Worm (Caenorhabditis elegans): Measurements from ENCODE around the gene srlf-14.

Gene srlf-14

DNA sequence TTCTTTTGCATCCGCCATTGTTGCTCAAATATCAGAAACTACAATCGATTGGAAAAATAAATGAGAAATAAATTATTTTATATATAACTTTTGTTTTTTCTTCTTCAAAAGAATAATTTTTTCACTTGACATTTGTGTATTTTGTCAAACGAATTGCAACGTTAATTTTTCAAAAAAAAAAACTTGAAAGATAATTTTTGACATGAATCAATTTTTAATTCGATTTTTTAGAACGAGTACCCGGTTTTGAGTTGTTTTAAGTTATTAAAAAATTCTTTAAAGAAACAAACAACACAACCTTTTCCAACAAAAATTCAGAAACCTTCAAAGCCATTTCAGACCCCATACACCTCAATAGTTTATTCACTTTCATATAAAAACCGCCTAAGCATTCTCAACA is 9.9 kb downstream of the srlf-14 start, which contains the start of gene F13E9.5:
Gene F13E9.5, minus strand, starts transcription at position 101 of the 400 bp plus-strand sequence.
- TF ChIP-seq mec-3 (tag; optimal IDR thresholded peaks at IDR 0.05; ENCODE audit: borderline replicate concordance) (no peak), Y22D7AL.16 (tag; optimal IDR thresholded peaks at IDR 0.05) (no peak), pros-1 (tag; optimal IDR thresholded peaks at IDR 0.05) (no peak), dve-1 (tag; optimal IDR thresholded peaks at IDR 0.05) (no peak), tbx-7 (tag; optimal IDR thresholded peaks at IDR 0.05) (no peak), ceh-18 (tag; optimal IDR thresholded peaks at IDR 0.05) (no peak)

DNA sequence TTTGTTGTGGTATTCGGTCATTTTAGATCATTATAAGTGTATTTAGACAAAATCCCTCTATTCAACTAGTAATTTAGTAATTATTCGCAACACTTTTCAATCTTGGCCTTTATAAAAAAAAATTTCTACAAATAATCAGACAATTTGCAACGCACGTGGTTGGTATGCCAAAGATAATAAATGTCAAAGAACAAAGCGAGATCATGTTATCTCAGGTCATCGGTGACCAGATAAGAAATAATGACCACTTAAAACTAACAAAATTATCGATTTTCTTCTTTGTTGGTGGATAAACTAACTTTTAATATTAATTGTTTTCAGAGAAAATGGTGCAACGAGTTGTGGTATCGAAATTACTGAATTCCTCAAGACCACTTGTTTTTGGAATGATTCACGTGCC is 12.9 kb downstream of the srlf-14 start, which contains the start of gene F13E9.13:
Gene F13E9.13, plus strand, starts transcription at position 317 of the 400 bp plus-strand sequence.
- TF ChIP-seq pqm-1 (tag; optimal IDR thresholded peaks at IDR 0.05) (no peak), elt-2 (tag; optimal IDR thresholded peaks at IDR 0.05) (peak; percentile 86)

- TF ChIP-seq elt-2 (tag; optimal IDR thresholded peaks at IDR 0.05) = no peak
- no peak for TF ChIP-seq unc-55 (GFP tag; optimal IDR thresholded peaks at IDR 0.05)
- TF ChIP-seq nhr-11 (tag; optimal IDR thresholded peaks at IDR 0.05) = no peak
- TF ChIP-seq ceh-18 (tag; optimal IDR thresholded peaks at IDR 0.05) = no peak
- no peak for TF ChIP-seq ahr-1 (tag; optimal IDR thresholded peaks at IDR 0.05)
- TF ChIP-seq ref-2 (tag; optimal IDR thresholded peaks at IDR 0.05) = no peak
- no peak for TF ChIP-seq npax-4 (tag; optimal IDR thresholded peaks at IDR 0.05)
- TF ChIP-seq ets-4 (tag; optimal IDR thresholded peaks at IDR 0.05) = no peak
- no peak for TF ChIP-seq fax-1 (tag; optimal IDR thresholded peaks at IDR 0.05)
- no peak for TF ChIP-seq sdc-2 (tag; optimal IDR thresholded peaks at IDR 0.05)
- no peak for TF ChIP-seq ztf-16 (tag; optimal IDR thresholded peaks at IDR 0.05)
- TF ChIP-seq K02D7.2 (tag; optimal IDR thresholded peaks at IDR 0.05) = no peak
- no peak for TF ChIP-seq che-1 (tag; optimal IDR thresholded peaks at IDR 0.05)
- TF ChIP-seq dve-1 (tag; optimal IDR thresholded peaks at IDR 0.05) = no peak
- no peak for TF ChIP-seq lim-6 (tag; optimal IDR thresholded peaks at IDR 0.05)
- TF ChIP-seq ceh-19 (GFP tag; optimal IDR thresholded peaks at IDR 0.05) = no peak
Observed at ce11 chrIV:10880264-10880663, 13.9 kb downstream of the srlf-14 start, which contains the start of gene fipr-15. Gene fipr-15, plus strand, starts transcription at chrIV:10880564.

DNA sequence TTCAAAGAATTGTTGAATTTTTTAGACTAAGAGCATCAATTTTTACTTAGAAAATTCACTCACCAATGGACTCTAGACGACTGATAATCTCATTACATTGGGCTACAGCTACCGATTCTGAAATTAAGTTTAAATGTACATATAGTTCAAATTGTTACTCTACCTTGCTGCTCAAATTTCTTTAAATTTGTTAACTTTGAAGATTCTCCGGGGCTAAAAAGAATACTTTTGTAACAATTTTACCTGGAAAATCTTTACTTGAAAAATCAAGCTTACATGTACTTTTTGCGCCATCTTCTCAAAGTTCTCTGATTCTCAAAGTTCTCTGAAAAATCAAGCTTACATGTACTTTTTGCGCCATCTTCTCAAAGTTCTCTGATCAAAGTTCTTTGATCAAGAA is 14.6 kb downstream of the srlf-14 start, which contains the start of gene sdz-13:
Gene sdz-13, minus strand, starts transcription at position 101 of the 400 bp plus-strand sequence.
- TF ChIP-seq pqm-1 (tag; optimal IDR thresholded peaks at IDR 0.05) (no peak), lin-11 (tag; optimal IDR thresholded peaks at IDR 0.05) (no peak), ceh-30 (tag; optimal IDR thresholded peaks at IDR 0.05) (no peak), pag-3 (tag; optimal IDR thresholded peaks at IDR 0.05; ENCODE audit: borderline replicate concordance) (no peak), ceh-19 (GFP tag; optimal IDR thresholded peaks at IDR 0.05) (no peak), pha-2 (tag; optimal IDR thresholded peaks at IDR 0.05) (no peak), ceh-9 (tag; optimal IDR thresholded peaks at IDR 0.05) (no peak), hlh-8 (tag; optimal IDR thresholded peaks at IDR 0.05) (no peak), rnt-1 (tag; optimal IDR thresholded peaks at IDR 0.05) (no peak), ets-4 (tag; optimal IDR thresholded peaks at IDR 0.05) (no peak), pros-1 (tag; optimal IDR thresholded peaks at IDR 0.05) (no peak), pax-1 (tag; optimal IDR thresholded peaks at IDR 0.05) (no peak), tbx-2 (tag; optimal IDR thresholded peaks at IDR 0.05) (no peak), ceh-31 (tag; optimal IDR thresholded peaks at IDR 0.05) (no peak), eyg-1 (tag; optimal IDR thresholded peaks at IDR 0.05) (no peak), nfya-1 (tag; optimal IDR thresholded peaks at IDR 0.05) (no peak)

- TF ChIP-seq npax-4 (tag; optimal IDR thresholded peaks at IDR 0.05) (no peak), unc-42 (tag; optimal IDR thresholded peaks at IDR 0.05) (no peak), ceh-14 (tag; optimal IDR thresholded peaks at IDR 0.05) (no peak), fkh-6 (tag; optimal IDR thresholded peaks at IDR 0.05) (no peak), sox-4 (tag; optimal IDR thresholded peaks at IDR 0.05) (no peak), K02D7.2 (tag; optimal IDR thresholded peaks at IDR 0.05) (no peak), pax-1 (tag; optimal IDR thresholded peaks at IDR 0.05) (no peak), ahr-1 (tag; optimal IDR thresholded peaks at IDR 0.05) (no peak), ceh-2 (tag; optimal IDR thresholded peaks at IDR 0.05) (no peak)
Observed at ce11 chrIV:10876844-10877243, 17.3 kb downstream of the srlf-14 start, which contains the start of gene fipr-14. Gene fipr-14, plus strand, starts transcription at chrIV:10877144.

Data from whole organism, late embryonic.